Fruit fly (Drosophila melanogaster) whole organism, prepupa: ENCODE results near the gene CG1896.

Experiments used
- CG31627 ChIP-seq: fragments of 200-800 bp; sonication (Bioruptor generic); optimal IDR thresholded peaks from 3 replicates; lab custom pipeline; 2016; ENCODE audit warnings: missing biosample characterization, missing genetic modification characterization
- Gug ChIP-seq: fragments of 200-800 bp; sonication (Bioruptor generic); IDR thresholded peaks from 2 replicates; pipeline ENCODE4 v1.3.6; 2022; ENCODE audit warnings: missing biosample characterization, missing genetic modification characterization
- svp ChIP-seq: fragments of 200-800 bp; sonication (Bioruptor generic); peaks from one replicate; lab custom pipeline; 2016; ENCODE audit warnings: missing biosample characterization, missing genetic modification characterization

- TF ChIP-seq CG31627 (GFP tag; lab: Kevin White, UChicago) (peak; percentile 88), svp (GFP tag; lab: Kevin White, UChicago) (peak; percentile 91), Gug (peak; percentile 57; the same call in 1 of the 2 replicates)
Measured at dm6 chr3R:31717299-31718167, 26.5 kb upstream of the CG1896 start.
